Worm (Caenorhabditis elegans): ENCODE results near the gene F37A8.5.

DNA sequence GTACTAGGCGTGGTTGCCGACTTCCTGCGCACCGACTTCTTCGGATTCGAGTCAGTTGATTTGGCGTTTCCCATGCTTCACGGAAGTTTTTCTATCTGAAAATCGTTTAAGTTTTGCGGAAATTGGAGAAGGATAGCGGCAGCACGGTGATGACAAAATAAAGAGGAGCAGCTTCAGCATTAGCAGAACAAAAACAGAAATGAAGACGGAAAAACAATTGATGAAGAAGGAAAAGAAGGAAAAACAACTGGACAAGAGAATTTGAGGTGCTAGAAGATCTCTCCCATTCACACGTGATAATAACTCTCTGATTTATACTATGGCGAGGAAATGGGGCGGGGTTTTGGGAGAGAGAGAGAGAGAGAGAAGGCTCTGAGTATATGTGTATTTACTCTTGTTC is 35.7 kb downstream of the F37A8.5 start, which contains the start of gene glb-11:
- TF ChIP-seq cog-1 (tag; optimal IDR thresholded peaks at IDR 0.05): no peak
- TF ChIP-seq flt-1 (GFP tag; IDR thresholded peaks at IDR 0.05): no peak
- no peak for TF ChIP-seq T22C8.4 (GFP tag; IDR thresholded peaks at IDR 0.05)
- no peak for TF ChIP-seq ztf-29 (GFP tag; IDR thresholded peaks at IDR 0.05)
- TF ChIP-seq ztf-23 (GFP tag; IDR thresholded peaks at IDR 0.05): no peak
- no peak for TF ChIP-seq klf-2 (GFP tag; conservative IDR thresholded peaks at IDR 0.05)
- TF ChIP-seq med-1 (GFP tag; optimal IDR thresholded peaks at IDR 0.05; ENCODE audit: insufficient read depth): no peak
- TF ChIP-seq ref-1 (GFP tag; conservative IDR thresholded peaks at IDR 0.05): no peak
